1 fruit fly cellular context compared by ENCODE assay signal in the genomic region with DNA sequence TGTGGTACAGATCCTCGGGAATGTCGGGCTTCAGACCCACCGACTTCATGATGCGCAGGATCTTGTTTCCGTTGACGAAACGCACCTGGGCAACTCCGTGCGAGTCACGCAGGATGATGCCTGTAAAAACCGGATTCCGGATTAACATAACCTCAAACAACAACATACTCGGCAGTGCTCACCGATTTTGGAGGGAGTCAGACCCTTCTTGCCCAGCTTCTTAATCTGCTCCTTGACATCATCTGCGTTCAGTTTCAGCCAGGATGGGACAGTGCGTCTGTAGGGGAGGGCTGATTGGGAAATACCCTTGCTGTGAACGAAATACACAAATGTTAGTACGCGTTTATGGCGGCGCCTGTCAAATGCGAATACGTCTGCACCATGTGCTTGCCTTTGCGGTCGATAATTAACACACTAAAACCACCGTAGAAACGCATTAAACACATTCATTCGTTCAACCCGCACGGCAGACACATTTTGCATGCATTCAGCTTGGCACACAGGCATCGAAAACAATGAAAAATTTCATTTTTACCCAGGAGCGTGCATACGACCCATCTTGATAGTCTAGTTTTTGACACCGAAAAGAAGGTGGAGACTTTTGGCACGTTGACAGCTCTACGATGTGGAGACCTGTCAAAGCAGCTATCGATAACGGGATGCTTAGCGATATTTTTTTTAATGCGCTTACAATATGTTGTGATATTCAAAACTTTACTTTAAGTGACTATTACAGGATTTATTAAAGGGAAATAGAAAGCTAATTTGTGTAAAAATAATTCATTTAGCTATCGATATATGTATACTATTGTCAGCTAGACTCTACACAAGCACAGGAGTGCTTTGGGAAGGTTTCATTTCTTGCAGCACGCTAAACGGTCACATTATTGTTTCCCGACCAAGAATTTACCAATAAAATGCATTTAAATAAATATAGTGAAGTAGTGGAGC.
A peak's percentile ranks its signal among the peaks of the same experiment; 100 is the strongest.
TF ChIP-seq lines count a peak whose summit lies in the region.

A gene (minus strand): TSS at position 657 of the 951 bp plus-strand sequence.
A gene (plus strand): TSS at position 850 of the 951 bp plus-strand sequence.

TF ChIP-seq in whole organism, embryonic, 481 proteins besides CTCF, POLR2A, EP300 and RAD21 (continued from another document):
- TF ChIP-seq Elba2 (GFP tag; optimal IDR thresholded peaks at IDR 0.05; lab: Kevin White, UChicago): no peak
- 0 out of 2 replicates have a peak, but pooled peaks have one; percentile 4 for TF ChIP-seq chm (GFP tag; IDR thresholded peaks at IDR 0.05; lab: Robert Waterston, UW)
- no peak for TF ChIP-seq Kr (GFP tag; optimal IDR thresholded peaks at IDR 0.05; lab: Kevin White, UChicago)
- TF ChIP-seq CG34422 (GFP tag; IDR thresholded peaks at IDR 0.05; lab: Robert Waterston, UW): peak; percentile 62; the same call in 1 of the 3 replicates
- peak; percentile 33 for TF ChIP-seq CG2712 (tag; optimal IDR thresholded peaks at IDR 0.05; lab: Kevin White, UChicago)
- TF ChIP-seq cato (GFP tag; optimal IDR thresholded peaks at IDR 0.05; lab: Kevin White, UChicago; ENCODE audit: borderline replicate concordance): no peak
- peak; percentile 8 for TF ChIP-seq CHES-1-like (GFP tag; optimal IDR thresholded peaks at IDR 0.05; lab: Kevin White, UChicago)
- TF ChIP-seq unpg (GFP tag; optimal IDR thresholded peaks at IDR 0.05; lab: Kevin White, UChicago): peak; percentile 27
- TF ChIP-seq tup (GFP tag; optimal IDR thresholded peaks at IDR 0.05; lab: Kevin White, UChicago): no peak
- TF ChIP-seq CG17829 (tag; optimal IDR thresholded peaks at IDR 0.05; lab: Kevin White, UChicago): peak; percentile 60
- TF ChIP-seq org-1 (GFP tag; optimal IDR thresholded peaks at IDR 0.05; lab: Kevin White, UChicago): no peak
- peak; percentile 93 for TF ChIP-seq amos (GFP tag; IDR thresholded peaks at IDR 0.05; lab: Robert Waterston, UW; ENCODE audit: partially characterized antibody)
- TF ChIP-seq Drgx (GFP tag; IDR thresholded peaks at IDR 0.05; lab: Robert Waterston, UW): peak; percentile 16; the same call in 1 of the 2 replicates
- TF ChIP-seq knrl (GFP tag; IDR thresholded peaks at IDR 0.05; lab: Robert Waterston, UW; ENCODE audit: partially characterized antibody): peak; percentile 95
- no peak for TF ChIP-seq zfh1 (GFP tag; IDR thresholded peaks at IDR 0.05; lab: Robert Waterston, UW)
- 0 out of 2 replicates have a peak, but pooled peaks have one; percentile 31 for TF ChIP-seq CG16779 (GFP tag; IDR thresholded peaks at IDR 0.05; lab: Robert Waterston, UW)
- no peak for TF ChIP-seq h (optimal IDR thresholded peaks at IDR 0.05; lab: Kevin White, UChicago)
- TF ChIP-seq CG17568 (GFP tag; optimal IDR thresholded peaks at IDR 0.05; lab: Kevin White, UChicago): peak; percentile 33
- peak; percentile 87 for TF ChIP-seq trem (tag; optimal IDR thresholded peaks at IDR 0.05; lab: Kevin White, UChicago)
- peak; percentile 31 for TF ChIP-seq Meics (GFP tag; optimal IDR thresholded peaks at IDR 0.05; lab: Kevin White, UChicago)
- TF ChIP-seq CG12299 (tag; optimal IDR thresholded peaks at IDR 0.05; lab: Kevin White, UChicago): peak; percentile 56
- peak; percentile 98 for TF ChIP-seq CG2116 (GFP tag; optimal IDR thresholded peaks at IDR 0.05; lab: Kevin White, UChicago)
- TF ChIP-seq CG3847 (GFP tag; IDR thresholded peaks at IDR 0.05; lab: Robert Waterston, UW): 0 out of 2 replicates have a peak, but pooled peaks have one; percentile 7
- no peak for TF ChIP-seq CG4424 (GFP tag; optimal IDR thresholded peaks at IDR 0.05; lab: Kevin White, UChicago)
- peak; percentile 13; the same call in 1 of the 2 replicates for TF ChIP-seq vvl (GFP tag; IDR thresholded peaks at IDR 0.05; lab: Robert Waterston, UW)
- peak; percentile 92 for TF ChIP-seq dm (GFP tag; optimal IDR thresholded peaks at IDR 0.05; lab: Kevin White, UChicago)
- peak; percentile 23 for TF ChIP-seq PHDP (tag; optimal IDR thresholded peaks at IDR 0.05; lab: Kevin White, UChicago)
- TF ChIP-seq corto (GFP tag; optimal IDR thresholded peaks at IDR 0.05; lab: Kevin White, UChicago): no peak
- no peak for TF ChIP-seq Taf1 (GFP tag; IDR thresholded peaks at IDR 0.05; lab: Robert Waterston, UW)
- TF ChIP-seq tna (GFP tag; IDR thresholded peaks at IDR 0.05; lab: Robert Waterston, UW; ENCODE audit: partially characterized antibody): peak; percentile 78
- peak; percentile 39 for TF ChIP-seq E2f2 (GFP tag; IDR thresholded peaks at IDR 0.05; lab: Robert Waterston, UW)
- peak; percentile 80 for TF ChIP-seq nerfin-2 (GFP tag; IDR thresholded peaks at IDR 0.05; lab: Robert Waterston, UW; ENCODE audit: partially characterized antibody)
